Worm (Caenorhabditis elegans): Measurements from ENCODE around the gene acox-3.

acox-3 gene

DNA sequence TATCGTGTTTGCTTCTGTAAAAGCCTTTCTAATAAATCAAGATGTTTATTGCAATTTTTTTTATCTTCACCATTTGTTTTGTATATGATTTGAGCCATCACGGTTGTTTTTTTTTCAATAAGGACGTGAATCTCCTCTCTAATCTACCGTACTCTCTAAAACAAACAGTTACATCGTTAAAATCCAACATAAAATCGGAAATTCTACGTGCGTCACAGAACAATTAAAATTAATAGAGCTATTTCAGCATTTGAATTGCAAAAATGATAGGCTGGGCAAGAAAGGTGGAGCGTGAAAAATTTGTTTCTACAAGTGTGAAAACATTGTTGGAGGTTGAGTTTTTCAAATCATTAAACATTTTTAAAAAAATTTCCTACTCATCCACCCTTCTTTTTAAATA, 34.9 kb downstream of the acox-3 start, which contains the start of gene C49A9.5:
C49A9.5 (plus strand) TSS at position 271 of the 400 bp plus-strand sequence.
- no peak for TF ChIP-seq unc-39 (tag; optimal IDR thresholded peaks at IDR 0.05)
- TF ChIP-seq nhr-76 (tag; optimal IDR thresholded peaks at IDR 0.05), result no peak
- TF ChIP-seq flh-1 (GFP tag; optimal IDR thresholded peaks at IDR 0.05), result no peak
- no peak for TF ChIP-seq lsy-2 (tag; optimal IDR thresholded peaks at IDR 0.05)
- TF ChIP-seq sptf-1 (tag; optimal IDR thresholded peaks at IDR 0.05), result no peak
- no peak for TF ChIP-seq blmp-1 (tag; optimal IDR thresholded peaks at IDR 0.05)
- no peak for TF ChIP-seq cnd-1 (tag; optimal IDR thresholded peaks at IDR 0.05)

DNA sequence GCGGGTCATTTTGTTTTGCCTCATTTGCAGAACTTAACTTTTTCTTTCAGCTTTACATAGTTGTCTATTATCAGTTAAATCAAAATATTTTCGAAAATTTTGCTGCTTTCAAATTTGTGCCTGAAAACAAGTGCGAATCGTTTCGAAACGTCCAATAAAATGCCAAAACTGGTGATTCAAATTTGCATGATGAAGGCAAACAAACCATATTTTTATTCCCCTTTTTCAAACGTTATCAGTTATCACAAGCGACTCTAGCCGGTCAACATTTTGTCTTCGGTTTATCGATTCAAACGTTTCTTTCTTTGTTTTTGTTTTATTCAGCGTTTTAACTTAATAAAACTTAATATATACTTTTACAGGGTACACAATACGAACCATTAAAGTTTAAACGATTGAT, 37.7 kb downstream of the acox-3 start, which contains the start of the genes ugt-24 and C49A9.6:
ugt-24 (minus strand) TSS at position 147 of the 400 bp plus-strand sequence.
C49A9.6 (plus strand) TSS at position 363 of the 400 bp plus-strand sequence.
- TF ChIP-seq ceh-39 (tag; optimal IDR thresholded peaks at IDR 0.05) (no peak), nhr-12 (tag; optimal IDR thresholded peaks at IDR 0.05) (no peak), bed-3 (GFP tag; optimal IDR thresholded peaks at IDR 0.05) (no peak), pha-4 (tag; optimal IDR thresholded peaks at IDR 0.05) (no peak), tbx-8 (GFP tag; optimal IDR thresholded peaks at IDR 0.05) (no peak), unc-62 (GFP tag; optimal IDR thresholded peaks at IDR 0.05) (no peak), lsy-2 (tag; optimal IDR thresholded peaks at IDR 0.05) (no peak), ztf-11 (tag; optimal IDR thresholded peaks at IDR 0.05) (no peak), flh-1 (GFP tag; optimal IDR thresholded peaks at IDR 0.05) (no peak), unc-120 (tag; optimal IDR thresholded peaks at IDR 0.05; ENCODE audit: poor library complexity, severe bottlenecking) (no peak), nhr-237 (tag; optimal IDR thresholded peaks at IDR 0.05) (no peak), snpc-4 (tag; optimal IDR thresholded peaks at IDR 0.05) (no peak)

DNA sequence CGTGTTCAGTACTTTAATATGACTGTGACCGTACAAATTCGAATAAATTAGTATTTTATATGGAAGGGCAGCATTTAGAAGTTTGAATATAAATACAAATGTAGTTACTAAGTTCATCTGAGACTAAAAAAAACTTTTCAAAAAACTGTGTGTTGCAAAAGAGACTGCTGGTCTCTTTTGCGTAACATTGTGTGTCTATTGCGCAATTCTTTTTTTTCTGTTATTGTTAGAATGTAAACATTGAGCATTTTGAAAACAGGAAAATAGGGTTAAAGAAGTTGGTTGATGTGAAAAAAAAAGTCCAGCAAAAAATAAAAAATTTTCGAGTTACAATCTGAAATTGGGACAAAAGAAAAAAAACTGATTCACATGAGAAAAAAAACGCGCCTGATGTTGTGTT, 39.0 kb downstream of the acox-3 start:
- TF ChIP-seq zip-8 (tag; optimal IDR thresholded peaks at IDR 0.05) (peak; percentile 96), hlh-1 (tag; optimal IDR thresholded peaks at IDR 0.05) (no peak)

DNA sequence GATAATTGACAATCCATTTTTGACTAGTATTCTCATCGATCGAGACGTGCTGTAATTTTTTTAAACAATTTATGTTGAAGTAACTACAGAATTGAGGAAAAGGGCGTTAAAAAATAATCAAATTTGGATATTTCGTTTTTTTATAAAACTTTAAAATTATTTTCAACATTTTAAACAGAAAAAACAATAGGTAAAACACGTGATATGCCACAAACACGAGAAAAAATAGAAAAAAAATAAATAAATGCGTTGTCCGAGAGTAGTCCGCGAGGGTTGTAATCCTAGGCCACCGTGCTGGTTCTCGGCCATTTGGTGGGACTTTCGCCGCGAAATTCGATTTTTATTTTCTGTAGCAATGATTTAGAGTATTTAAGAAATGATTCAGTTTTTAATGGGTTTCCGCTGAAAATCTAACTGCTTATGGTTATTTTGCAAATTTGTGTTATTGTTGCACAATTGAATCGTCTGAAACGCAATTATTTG, 42.0 kb downstream of the acox-3 start, which contains the start of gene C49A9.10:
C49A9.10 (minus strand) TSS at position 51 of the 483 bp plus-strand sequence.
- TF ChIP-seq mep-1 (tag; optimal IDR thresholded peaks at IDR 0.05), result peak; percentile 54
- TF ChIP-seq lin-32 (GFP tag; optimal IDR thresholded peaks at IDR 0.05), result peak; percentile 1
- TF ChIP-seq M03D4.4 (tag; optimal IDR thresholded peaks at IDR 0.05), result peak; percentile 14
- no peak for TF ChIP-seq zip-8 (tag; optimal IDR thresholded peaks at IDR 0.05)
- no peak for TF ChIP-seq elt-1 (tag; optimal IDR thresholded peaks at IDR 0.05; ENCODE audit: borderline replicate concordance, insufficient read depth)
- no peak for TF ChIP-seq bed-3 (GFP tag; optimal IDR thresholded peaks at IDR 0.05)
- TF ChIP-seq nhr-237 (tag; optimal IDR thresholded peaks at IDR 0.05), result peak; percentile 29
- TF ChIP-seq lsy-2 (tag; optimal IDR thresholded peaks at IDR 0.05), result peak; percentile 64
- peak; percentile 51 for TF ChIP-seq pha-4 (tag; optimal IDR thresholded peaks at IDR 0.05)
- TF ChIP-seq sptf-1 (tag; optimal IDR thresholded peaks at IDR 0.05), result peak; percentile 65
- peak; percentile 28 for TF ChIP-seq mab-5 (tag; optimal IDR thresholded peaks at IDR 0.05)
- TF ChIP-seq ceh-39 (tag; optimal IDR thresholded peaks at IDR 0.05), result peak; percentile 47
- no peak for TF ChIP-seq ceh-43 (GFP tag; optimal IDR thresholded peaks at IDR 0.05)
- TF ChIP-seq lin-13 (tag; optimal IDR thresholded peaks at IDR 0.05), result peak; percentile 35
- TF ChIP-seq ces-1 (GFP tag; optimal IDR thresholded peaks at IDR 0.05), result peak; percentile 45

DNA sequence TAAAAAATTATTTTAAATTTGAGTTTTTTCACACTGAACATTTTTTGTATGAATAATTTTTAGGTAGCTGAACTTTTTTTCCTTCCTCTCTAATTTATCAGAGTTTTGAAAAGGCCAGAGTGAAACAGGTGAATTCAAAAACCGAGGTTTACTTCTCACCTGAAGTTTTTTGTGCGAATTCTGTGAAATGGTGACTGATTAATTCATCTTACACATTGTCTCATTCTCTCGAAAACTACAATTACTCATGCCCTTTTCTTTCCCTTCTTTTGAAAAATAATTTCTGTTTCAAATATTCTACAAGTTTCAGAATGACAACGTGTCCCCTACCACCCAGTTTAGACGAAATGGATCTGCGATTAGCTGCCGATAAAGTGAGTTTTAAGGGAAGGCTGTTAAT, 46.5 kb downstream of the acox-3 start, which contains the start of gene tkr-2:
tkr-2 (plus strand) TSS at position 301 of the 400 bp plus-strand sequence.
- TF ChIP-seq tbx-8 (GFP tag; optimal IDR thresholded peaks at IDR 0.05) (no peak), nhr-76 (tag; optimal IDR thresholded peaks at IDR 0.05) (no peak), snpc-4 (tag; optimal IDR thresholded peaks at IDR 0.05) (no peak), ces-1 (GFP tag; optimal IDR thresholded peaks at IDR 0.05) (no peak)

DNA sequence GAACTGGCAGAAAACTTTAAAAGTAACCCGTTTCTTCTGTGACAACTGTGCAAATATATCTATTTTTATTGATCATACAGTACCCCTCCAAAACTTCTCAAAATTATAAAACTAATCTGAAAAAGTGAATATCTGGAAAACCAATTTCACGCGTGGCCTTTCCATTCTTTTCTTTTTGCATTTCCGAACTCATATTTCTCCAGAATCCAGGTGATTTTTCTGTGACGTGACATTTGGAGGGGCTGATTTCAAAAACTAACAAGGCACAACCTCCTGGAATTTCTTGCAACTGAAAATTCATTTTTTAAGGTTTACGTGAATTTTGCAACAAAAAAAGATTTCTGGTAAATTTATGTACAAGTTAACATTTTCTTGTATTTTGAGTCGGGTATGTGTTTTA, 48.0 kb downstream of the acox-3 start:
- TF ChIP-seq mep-1 (tag; optimal IDR thresholded peaks at IDR 0.05) (no peak), sptf-1 (tag; optimal IDR thresholded peaks at IDR 0.05) (no peak), zip-8 (tag; optimal IDR thresholded peaks at IDR 0.05) (no peak), M03D4.4 (tag; optimal IDR thresholded peaks at IDR 0.05) (no peak), lin-32 (GFP tag; optimal IDR thresholded peaks at IDR 0.05) (no peak), hlh-1 (tag; optimal IDR thresholded peaks at IDR 0.05) (no peak)
